Fruit fly (Drosophila melanogaster) whole organism, embryonic: ENCODE results near the gene Ptp99A.
A peak's percentile ranks its signal among the peaks of the same experiment; 100 is the strongest.

Source experiments
- Aef1 ChIP-seq: fragments of 200-800 bp; sonication (Bioruptor generic); IDR thresholded peaks from 3 replicates; pipeline ENCODE4 v1.3.6; 2022; ENCODE audit warnings: missing biosample characterization, missing genetic modification characterization
- Atf6 ChIP-seq: fragments of 200-800 bp; sonication (Bioruptor generic); IDR thresholded peaks from 2 replicates; pipeline ENCODE4 v1.3.6; 2022; ENCODE audit warnings: missing biosample characterization, missing genetic modification characterization
- Awh ChIP-seq: fragments of 200-800 bp; sonication (Bioruptor generic); IDR thresholded peaks from 2 replicates; pipeline ENCODE4, ENCODE4 v1.3.6; 2022; ENCODE audit warnings: missing biosample characterization, missing genetic modification characterization
- BEAF-32 ChIP-seq: fragments of 200-800 bp; sonication (Bioruptor generic); optimal IDR thresholded peaks from 3 replicates; lab custom pipeline; 2017; ENCODE audit warnings: missing biosample characterization, missing genetic modification characterization, mild to moderate bottlenecking, moderate library complexity, missing genetic modification reagents
- CG10543 ChIP-seq: fragments of 200-800 bp; sonication (Bioruptor generic); optimal IDR thresholded peaks from 3 replicates; lab custom pipeline; 2017; ENCODE audit warnings: missing biosample characterization, mild to moderate bottlenecking, missing genetic modification characterization, moderate library complexity
- CG14441 ChIP-seq: fragments of 200-800 bp; sonication (Bioruptor generic); IDR thresholded peaks from 2 replicates; pipeline ENCODE4 v1.3.6; 2022; ENCODE audit warnings: missing biosample characterization, missing genetic modification characterization
- CG17802 ChIP-seq: fragments of 200-800 bp; sonication (Bioruptor generic); optimal IDR thresholded peaks from 2 replicates; lab custom pipeline; 2018; ENCODE audit warnings: missing biosample characterization, mild to moderate bottlenecking, missing genetic modification characterization, moderate library complexity
- CG17829 ChIP-seq: fragments of 200-800 bp; optimal IDR thresholded peaks from 2 replicates; lab custom pipeline; 2019; ENCODE audit warnings: missing biosample characterization, mild to moderate bottlenecking, missing genetic modification characterization, moderate library complexity
- CG18262 ChIP-seq: fragments of 200-800 bp; optimal IDR thresholded peaks from 3 replicates; lab custom pipeline; 2019; ENCODE audit warnings: missing biosample characterization, mild to moderate bottlenecking, missing genetic modification characterization, moderate library complexity
- CG18476 ChIP-seq: fragments of 200-800 bp; sonication (Bioruptor generic); optimal IDR thresholded peaks from 2 replicates; lab custom pipeline; 2016; ENCODE audit warnings: missing biosample characterization, mild to moderate bottlenecking, missing genetic modification characterization
- CG31224 ChIP-seq: fragments of 200-800 bp; sonication (Bioruptor generic); IDR thresholded peaks from 2 replicates; pipeline ENCODE4 v1.3.6; 2022; ENCODE audit warnings: missing biosample characterization, missing genetic modification characterization
- CG6254 ChIP-seq: fragments of 200-800 bp; sonication (Bioruptor generic); optimal IDR thresholded peaks from 3 replicates; lab custom pipeline; 2017; ENCODE audit warnings: mild to moderate bottlenecking, missing biosample characterization, missing genetic modification reagents, missing genetic modification characterization
- CG7928 ChIP-seq: fragments of 200-800 bp; sonication (Bioruptor generic); optimal IDR thresholded peaks from 2 replicates; lab custom pipeline; 2017; ENCODE audit warnings: missing biosample characterization, mild to moderate bottlenecking, missing genetic modification characterization
- CG8388 ChIP-seq: fragments of 200-800 bp; sonication (Bioruptor generic); optimal IDR thresholded peaks from 2 replicates; lab custom pipeline; 2019; ENCODE audit warnings: missing biosample characterization, mild to moderate bottlenecking, missing genetic modification characterization, moderate library complexity
- Dfd ChIP-seq, 2 experiments: fragments of >200 bp; optimal IDR thresholded peaks; 2 replicates each; lab custom pipeline; 2017; ENCODE audit warnings: missing biosample characterization in 2 of 2, missing genetic modification characterization in 2 of 2
- Ets65A ChIP-seq: fragments of 200-800 bp; sonication (Bioruptor generic); peaks from one replicate; lab custom pipeline; 2016; ENCODE audit warnings: missing biosample characterization, missing genetic modification characterization
- Fer3 ChIP-seq: fragments of 200-800 bp; sonication (Bioruptor generic); optimal IDR thresholded peaks from 2 replicates; lab custom pipeline; 2018; ENCODE audit warnings: missing biosample characterization, mild to moderate bottlenecking, missing genetic modification characterization, moderate library complexity
- Meics ChIP-seq: fragments of 200-800 bp; sonication (Bioruptor generic); optimal IDR thresholded peaks from 2 replicates; lab custom pipeline; 2017; ENCODE audit warnings: missing biosample characterization, mild to moderate bottlenecking, missing genetic modification characterization
- Ptx1 ChIP-seq: fragments of 200-800 bp; sonication (Bioruptor generic); IDR thresholded peaks from 2 replicates; pipeline ENCODE4 v1.3.6; 2022; ENCODE audit warnings: missing biosample characterization, missing genetic modification characterization
- Rfx ChIP-seq: fragments of 200-800 bp; sonication (Bioruptor generic); IDR thresholded peaks from 2 replicates; pipeline ENCODE4 v1.3.6; 2022; ENCODE audit warnings: missing biosample characterization, missing genetic modification characterization
- abd-A ChIP-seq: fragments of 200-800 bp; sonication (Bioruptor generic); optimal IDR thresholded peaks from 3 replicates; lab custom pipeline; 2019; ENCODE audit warnings: missing biosample characterization, mild to moderate bottlenecking, missing genetic modification characterization, moderate library complexity
- bab2 ChIP-seq: fragments of 200-800 bp; sonication (Bioruptor generic); optimal IDR thresholded peaks from 2 replicates; lab custom pipeline; 2016; ENCODE audit warnings: missing biosample characterization, missing genetic modification characterization
- btn ChIP-seq: fragments of 200-800 bp; sonication (Bioruptor generic); optimal IDR thresholded peaks from 2 replicates; lab custom pipeline; 2016; ENCODE audit warnings: missing biosample characterization, missing genetic modification characterization
- cg ChIP-seq: fragments of 200-800 bp; sonication (Bioruptor generic); optimal IDR thresholded peaks from 3 replicates; lab custom pipeline; 2019; ENCODE audit warnings: missing biosample characterization, mild to moderate bottlenecking, missing genetic modification characterization, moderate library complexity
- chn ChIP-seq: fragments of 200-800 bp; sonication (Bioruptor generic); optimal IDR thresholded peaks from 2 replicates; lab custom pipeline; 2016; ENCODE audit warnings: missing biosample characterization, missing genetic modification characterization
- danr ChIP-seq: fragments of 200-800 bp; sonication (Bioruptor generic); IDR thresholded peaks from 2 replicates; pipeline ENCODE4 v1.3.6; 2022; ENCODE audit warnings: missing biosample characterization, missing genetic modification characterization
- dmrt11E ChIP-seq: fragments of 200-800 bp; sonication (Bioruptor generic); optimal IDR thresholded peaks from 3 replicates; lab custom pipeline; 2018; ENCODE audit warnings: missing biosample characterization, mild to moderate bottlenecking, missing genetic modification characterization, moderate library complexity
- dmrt99B ChIP-seq: fragments of 200-800 bp; sonication (Bioruptor generic); optimal IDR thresholded peaks from 2 replicates; lab custom pipeline; 2018; ENCODE audit warnings: missing biosample characterization, mild to moderate bottlenecking, missing genetic modification characterization, moderate library complexity
- esg ChIP-seq: fragments of 200-800 bp; sonication (Bioruptor generic); conservative IDR thresholded peaks from 2 replicates; pipeline ENCODE4 v1.3.6; 2022; ENCODE audit warnings: missing biosample characterization, missing genetic modification characterization
- gro ChIP-seq: fragments of 200-800 bp; sonication (Bioruptor generic); optimal IDR thresholded peaks from 2 replicates; lab custom pipeline; 2016; ENCODE audit warnings: missing biosample characterization, missing genetic modification characterization
- insv ChIP-seq, 2 experiments: fragments of 200-800 bp; sonication (Bioruptor generic); optimal IDR thresholded peaks; 3 replicates each; lab custom pipeline; 2016 to 2018; ENCODE audit warnings: missing biosample characterization in 2 of 2, missing genetic modification characterization in 2 of 2
- lmd ChIP-seq: fragments of 200-800 bp; sonication (Bioruptor generic); IDR thresholded peaks from 2 replicates; pipeline ENCODE4 v1.3.6; 2022; ENCODE audit warnings: missing biosample characterization, missing genetic modification characterization
- lola ChIP-seq, 3 experiments: fragments of >200 bp in 2 of 3; fragments of 200-800 bp in 1 of 3; sonication (Bioruptor generic) in 1 of 3; optimal IDR thresholded peaks; 2 replicates each; lab custom pipeline; 2017 to 2019; ENCODE audit warnings: missing biosample characterization in 3 of 3, missing genetic modification characterization in 3 of 3, mild to moderate bottlenecking in 1 of 3, moderate library complexity in 1 of 3
- odd ChIP-seq: fragments of 200-800 bp; sonication (Bioruptor generic); optimal IDR thresholded peaks from 2 replicates; lab custom pipeline; 2017; ENCODE audit warnings: missing biosample characterization, mild to moderate bottlenecking, missing genetic modification characterization
- phol ChIP-seq: fragments of 200-800 bp; sonication (Bioruptor generic); optimal IDR thresholded peaks from 3 replicates; lab custom pipeline; 2018; ENCODE audit warnings: missing biosample characterization, mild to moderate bottlenecking, missing genetic modification characterization, moderate library complexity
- psq ChIP-seq: fragments of 200-800 bp; sonication (Bioruptor generic); optimal IDR thresholded peaks from 2 replicates; lab custom pipeline; 2017; ENCODE audit warnings: missing biosample characterization, missing genetic modification characterization
- ranshi ChIP-seq: fragments of 200-800 bp; sonication (Bioruptor generic); IDR thresholded peaks from 2 replicates; pipeline ENCODE4 v1.3.6; 2022; ENCODE audit warnings: missing biosample characterization, missing genetic modification characterization
- repo ChIP-seq: fragments of 200-800 bp; sonication (Bioruptor generic); optimal IDR thresholded peaks from 2 replicates; lab custom pipeline; 2016; ENCODE audit warnings: missing biosample characterization, missing genetic modification characterization
- row ChIP-seq: fragments of 200-800 bp; sonication (Bioruptor generic); IDR thresholded peaks from 3 replicates; pipeline ENCODE4 v1.3.6; 2022; ENCODE audit warnings: missing biosample characterization, missing genetic modification characterization
- salm ChIP-seq: fragments of 200-800 bp; sonication (Bioruptor generic); optimal IDR thresholded peaks from 2 replicates; lab custom pipeline; 2018; ENCODE audit warnings: missing biosample characterization, mild to moderate bottlenecking, missing genetic modification characterization
- sob ChIP-seq: fragments of 200-800 bp; sonication (Bioruptor generic); IDR thresholded peaks from 2 replicates; pipeline ENCODE4 v1.3.6; 2022; ENCODE audit warnings: missing biosample characterization, missing genetic modification characterization
- tgo ChIP-seq: fragments of 200-800 bp; sonication (Bioruptor generic); IDR thresholded peaks from 3 replicates; pipeline ENCODE4 v1.3.6; 2022; ENCODE audit warnings: missing biosample characterization, missing genetic modification characterization
- zen ChIP-seq: fragments of 200-800 bp; sonication (Bioruptor generic); optimal IDR thresholded peaks from 3 replicates; lab custom pipeline; 2018; ENCODE audit warnings: missing biosample characterization, mild to moderate bottlenecking, missing genetic modification characterization, moderate library complexity

The Ptp99A gene

DNA sequence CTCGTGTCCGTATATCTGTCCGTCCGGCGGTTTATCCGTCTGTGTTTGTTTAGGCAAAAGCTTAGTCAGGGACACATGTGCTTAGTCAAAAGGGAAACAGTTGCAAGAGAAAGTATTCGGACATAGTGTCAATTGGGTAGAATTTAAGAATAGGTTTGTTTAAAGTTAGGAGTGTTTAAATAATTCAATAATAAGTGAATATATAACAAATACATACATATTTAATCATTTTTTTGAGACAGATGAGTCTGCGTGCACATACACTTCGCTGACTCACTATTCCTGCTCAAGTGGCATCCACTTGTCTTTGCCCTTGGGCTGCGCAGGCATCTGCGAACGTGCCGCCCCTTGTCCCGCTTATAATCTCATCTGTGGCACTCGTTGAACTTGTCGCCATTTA is 48.8 kb upstream of the Ptp99A start (continued):
- TF ChIP-seq Rfx (GFP tag; lab: Robert Waterston, UW), result 0 out of 2 replicates have a peak, but pooled peaks have one; percentile 16
- TF ChIP-seq CG14441 (GFP tag; lab: Robert Waterston, UW), result peak; percentile 18; the same call in 1 of the 2 replicates

DNA sequence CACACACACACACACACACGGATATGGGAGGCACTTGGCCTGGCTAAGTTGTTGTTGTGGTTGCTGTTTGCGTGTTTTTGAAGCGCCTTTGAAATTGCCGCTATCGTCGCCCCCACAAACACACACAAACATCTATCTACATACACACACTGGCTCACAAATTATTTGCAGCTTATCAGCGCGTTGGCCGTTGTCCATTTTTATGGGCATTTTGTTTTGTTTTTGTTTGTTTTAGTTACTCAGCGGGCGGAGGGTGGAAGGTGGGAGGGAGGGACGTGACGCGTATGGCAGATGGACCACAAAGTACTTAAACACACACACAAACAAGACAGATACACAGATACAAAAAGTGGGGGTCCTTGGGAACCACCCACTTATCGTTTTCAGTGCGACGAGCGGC is 24.0 kb upstream of the Ptp99A start:
- no peak for TF ChIP-seq psq (GFP tag; lab: Kevin White, UChicago)
- no peak for TF ChIP-seq Atf6
- TF ChIP-seq Ets65A (GFP tag; lab: Kevin White, UChicago), result peak; percentile 60
- no peak for TF ChIP-seq btn (GFP tag; lab: Kevin White, UChicago)
- TF ChIP-seq abd-A (tag; lab: Kevin White, UChicago), result peak; percentile 69
- TF ChIP-seq, all 482 proteins: peak for 2

DNA sequence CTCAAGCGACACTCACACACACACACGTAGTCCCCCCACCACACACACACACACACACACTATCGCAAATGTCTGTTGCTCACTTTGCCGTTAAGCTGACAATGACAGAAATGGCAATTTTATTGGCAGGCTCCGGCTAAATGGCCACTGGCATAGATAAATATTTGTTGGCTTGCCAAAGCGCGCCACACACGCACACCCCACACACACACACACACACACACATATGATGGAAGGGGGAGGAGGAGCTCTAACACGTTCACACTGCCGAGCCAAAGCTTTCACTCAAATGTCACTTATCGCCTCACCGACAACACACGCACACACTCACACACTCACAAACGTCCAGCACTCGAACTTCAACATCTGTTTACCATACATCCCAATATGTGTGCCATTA is 15.1 kb upstream of the Ptp99A start:
- TF ChIP-seq tgo, result no peak
- no peak for TF ChIP-seq Aef1 (GFP tag; lab: Robert Waterston, UW)
- no peak for TF ChIP-seq lmd (GFP tag; lab: Robert Waterston, UW)
- no peak for TF ChIP-seq repo
- no peak for TF ChIP-seq zen (tag; lab: Kevin White, UChicago)
- peak; percentile 3 for TF ChIP-seq cg (GFP tag; lab: Kevin White, UChicago)
- no peak for TF ChIP-seq Awh (GFP tag; lab: Robert Waterston, UW)
- TF ChIP-seq sob, result no peak
- TF ChIP-seq Dfd (GFP tag; optimal IDR thresholded peaks at IDR 0.05; lab: Kevin White, UChicago), result peak in 1 of 2 experiments; percentile 89
- TF ChIP-seq gro, result no peak
- TF ChIP-seq BEAF-32, result no peak
- TF ChIP-seq salm, result no peak
- no peak for TF ChIP-seq Ptx1 (GFP tag; lab: Robert Waterston, UW)
- no peak for TF ChIP-seq Fer3 (tag; lab: Kevin White, UChicago)

dm6 chr3R:29369038-29369437 is 8.4 kb upstream of the Ptp99A start, which contains the start of gene CG45546:
CG45546 (plus strand) TSS chr3R:29369338.
- no peak for TF ChIP-seq lola (GFP tag; optimal IDR thresholded peaks at IDR 0.05; lab: Kevin White, UChicago)
- no peak for TF ChIP-seq danr (GFP tag; lab: Robert Waterston, UW)
- TF ChIP-seq CG18476 (GFP tag; lab: Kevin White, UChicago), result no peak
- no peak for TF ChIP-seq CG7928 (GFP tag; lab: Kevin White, UChicago)
- no peak for TF ChIP-seq Dfd (GFP tag; optimal IDR thresholded peaks at IDR 0.05; lab: Kevin White, UChicago)
- TF ChIP-seq CG17802 (tag; lab: Kevin White, UChicago), result no peak
- TF ChIP-seq Meics (GFP tag; lab: Kevin White, UChicago), result no peak
- no peak for TF ChIP-seq abd-A (tag; lab: Kevin White, UChicago)

- TF ChIP-seq ranshi (no peak), chn (GFP tag; lab: Kevin White, UChicago) (no peak), CG6254 (GFP tag; lab: Kevin White, UChicago) (peak; percentile 3), CG18262 (tag; lab: Kevin White, UChicago) (peak; percentile 62), esg (GFP tag; lab: Robert Waterston, UW) (0 out of 2 replicates have a peak, but pooled peaks have one; percentile 7), CG17829 (tag; lab: Kevin White, UChicago) (peak; percentile 43), row (GFP tag; lab: Robert Waterston, UW) (peak; percentile 37; the same call in 2 of the 3 replicates), Ptx1 (GFP tag; lab: Robert Waterston, UW) (0 out of 2 replicates have a peak, but pooled peaks have one; percentile 9), bab2 (GFP tag; lab: Kevin White, UChicago) (peak; percentile 19), CG8388 (GFP tag; lab: Kevin White, UChicago) (peak; percentile 74), CG31224 (no peak), dmrt11E (peak; percentile 30), dmrt99B (tag; lab: Kevin White, UChicago) (peak; percentile 18), CG10543 (GFP tag; lab: Kevin White, UChicago) (no peak), odd (no peak), phol (tag; lab: Kevin White, UChicago) (peak; percentile 44), insv (GFP tag; optimal IDR thresholded peaks at IDR 0.05; lab: Kevin White, UChicago) (no peak)
Observed at dm6 chr3R:29372497-29373218, 4.8 kb upstream of the Ptp99A start.
